Worm (Caenorhabditis elegans): ENCODE measurements around the gene tag-123.
A peak's percentile ranks its signal among the peaks of the same experiment; 100 is the strongest.

Gene tag-123

ce11 chrX:8408267-8408666 lies 13.6 kb downstream of the tag-123 start, which contains the start of gene sulp-3:
Gene sulp-3 (minus strand): TSS chrX:8408367.
- TF ChIP-seq nhr-102 (tag; optimal IDR thresholded peaks at IDR 0.05) = no peak
- TF ChIP-seq mxl-2 (GFP tag; conservative IDR thresholded peaks at IDR 0.05) = no peak
- TF ChIP-seq nhr-28 (tag; optimal IDR thresholded peaks at IDR 0.05) = no peak
- TF ChIP-seq lin-38 (GFP tag; IDR thresholded peaks at IDR 0.05) = no peak
- TF ChIP-seq vab-7 (GFP tag; IDR thresholded peaks at IDR 0.05) = no peak
- no peak for TF ChIP-seq ceh-82 (tag; optimal IDR thresholded peaks at IDR 0.05)
- TF ChIP-seq rbr-2 (tag; optimal IDR thresholded peaks at IDR 0.05) = no peak
- TF ChIP-seq dmd-6 (GFP tag; IDR thresholded peaks at IDR 0.05) = no peak
- no peak for TF ChIP-seq egl-43 (GFP tag; IDR thresholded peaks at IDR 0.05)
- no peak for TF ChIP-seq dpl-1 (GFP tag; optimal IDR thresholded peaks at IDR 0.05)
- TF ChIP-seq snpc-1.2 (GFP tag; IDR thresholded peaks at IDR 0.05) = no peak
- TF ChIP-seq lim-7 (GFP tag; IDR thresholded peaks at IDR 0.05) = no peak
- no peak for TF ChIP-seq madf-9 (GFP tag; conservative IDR thresholded peaks at IDR 0.05)
- no peak for TF ChIP-seq gei-8 (GFP tag; optimal IDR thresholded peaks at IDR 0.05)
- TF ChIP-seq D1046.2 (GFP tag; IDR thresholded peaks at IDR 0.05) = no peak
- TF ChIP-seq Y105C5A.15 (GFP tag; IDR thresholded peaks at IDR 0.05) = no peak
- TF ChIP-seq T26A8.4 (GFP tag; IDR thresholded peaks at IDR 0.05) = no peak

- TF ChIP-seq unc-62 (GFP tag; optimal IDR thresholded peaks at IDR 0.05 in 1 of 2) = peak in 1 of 2 experiments; percentile 91
- TF ChIP-seq unc-62 (tag; optimal IDR thresholded peaks at IDR 0.05) = no peak
- no peak for TF ChIP-seq lin-13 (GFP tag; optimal IDR thresholded peaks at IDR 0.05)
Measured at ce11 chrX:8406815-8407214, 15.0 kb downstream of the tag-123 start.

- TF ChIP-seq F44E2.7 (GFP tag; IDR thresholded peaks at IDR 0.05) = peak; percentile 96
- TF ChIP-seq lsy-2 (tag; optimal IDR thresholded peaks at IDR 0.05) = peak; percentile 41 to 79
- TF ChIP-seq arid-1 (GFP tag; conservative IDR thresholded peaks at IDR 0.05) = peak; percentile 95
- TF ChIP-seq duxl-1 (tag; optimal IDR thresholded peaks at IDR 0.05; ENCODE audit: poor library complexity) = peak; percentile 93
- peak; percentile 82 for TF ChIP-seq F10B5.3 (tag; optimal IDR thresholded peaks at IDR 0.05)
- no peak for TF ChIP-seq nhr-76 (tag; optimal IDR thresholded peaks at IDR 0.05)
- no peak for TF ChIP-seq lin-39 (tag; optimal IDR thresholded peaks at IDR 0.05)
- peak; percentile 83 for TF ChIP-seq zip-2 (tag; optimal IDR thresholded peaks at IDR 0.05)
- peak; percentile 81 for TF ChIP-seq lin-13 (GFP tag; optimal IDR thresholded peaks at IDR 0.05)
- TF ChIP-seq hif-1 (tag; optimal IDR thresholded peaks at IDR 0.05) = peak; percentile 51 to 86
- no peak for TF ChIP-seq ceh-28 (tag; optimal IDR thresholded peaks at IDR 0.05)
- TF ChIP-seq F49E8.2 (tag; optimal IDR thresholded peaks at IDR 0.05; ENCODE audit: borderline replicate concordance) = peak; percentile 79
- peak; percentile 75; the same call in 1 of the 2 replicates for TF ChIP-seq set-16 (GFP tag; IDR thresholded peaks at IDR 0.05)
- TF ChIP-seq tra-1 (GFP tag; IDR thresholded peaks at IDR 0.05) = peak; percentile 98
- TF ChIP-seq ceh-62 (tag; optimal IDR thresholded peaks at IDR 0.05) = no peak
- peak; percentile 97 for TF ChIP-seq dmd-8 (GFP tag; IDR thresholded peaks at IDR 0.05)
- peak; percentile 93 for TF ChIP-seq D1046.2 (GFP tag; IDR thresholded peaks at IDR 0.05)
- TF ChIP-seq Y5F2A.4 (GFP tag; optimal IDR thresholded peaks at IDR 0.05) = peak; percentile 80
- TF ChIP-seq F26F4.8 (GFP tag; conservative IDR thresholded peaks at IDR 0.05) = peak; percentile 93
- peak; percentile 85 to 88 for TF ChIP-seq mdl-1 (tag; optimal IDR thresholded peaks at IDR 0.05)
- peak; percentile 79 for TF ChIP-seq nhr-28 (tag; optimal IDR thresholded peaks at IDR 0.05)
- 0 out of 2 replicates have a peak, but pooled peaks have one; percentile 60 for TF ChIP-seq tag-97 (GFP tag; IDR thresholded peaks at IDR 0.05)
- peak; percentile 85 for TF ChIP-seq jun-1 (tag; optimal IDR thresholded peaks at IDR 0.05)
- TF ChIP-seq madf-9 (GFP tag; conservative IDR thresholded peaks at IDR 0.05) = peak; percentile 94
- no peak for TF ChIP-seq ztf-11 (tag; optimal IDR thresholded peaks at IDR 0.05)
- TF ChIP-seq daf-8 (GFP tag; IDR thresholded peaks at IDR 0.05) = no peak
- TF ChIP-seq lim-7 (GFP tag; IDR thresholded peaks at IDR 0.05) = peak; percentile 99
- peak; percentile 85 for TF ChIP-seq hlh-30 (tag; optimal IDR thresholded peaks at IDR 0.05; ENCODE audit: insufficient read depth)
- TF ChIP-seq Y75B8A.6 (GFP tag; IDR thresholded peaks at IDR 0.05) = peak; percentile 97
- TF ChIP-seq fos-1 (tag; optimal IDR thresholded peaks at IDR 0.05) = no peak
- TF ChIP-seq rbr-2 (tag; optimal IDR thresholded peaks at IDR 0.05) = peak; percentile 95
- TF ChIP-seq nhr-25 (tag; optimal IDR thresholded peaks at IDR 0.05; ENCODE audit: borderline replicate concordance, insufficient read depth) = peak; percentile 82
Measured at ce11 chrX:8404308-8405085, 17.4 kb downstream of the tag-123 start.
